Worm (Caenorhabditis elegans): ENCODE results near the gene clec-142.

Gene clec-142

ce11 chrII:8328820-8329339, 50.4 kb downstream of the clec-142 start, which contains the start of gene hel-1 (continued):
- no peak for TF ChIP-seq B0336.3 (GFP tag; IDR thresholded peaks at IDR 0.05)
- TF ChIP-seq unc-130 (GFP tag; optimal IDR thresholded peaks at IDR 0.05), result no peak
- TF ChIP-seq F37B4.10 (GFP tag; IDR thresholded peaks at IDR 0.05), result no peak
- TF ChIP-seq ztf-3 (GFP tag; optimal IDR thresholded peaks at IDR 0.05), result no peak
- TF ChIP-seq unc-62 (GFP tag; optimal IDR thresholded peaks at IDR 0.05), result no peak
- TF ChIP-seq hlh-12 (tag; optimal IDR thresholded peaks at IDR 0.05), result no peak
- TF ChIP-seq tlf-1 (GFP tag; optimal IDR thresholded peaks at IDR 0.05), result peak; percentile 2
- no peak for TF ChIP-seq dpff-1 (tag; optimal IDR thresholded peaks at IDR 0.05)
- no peak for TF ChIP-seq rec-8 (tag; optimal IDR thresholded peaks at IDR 0.05)
- TF ChIP-seq cebp-2 (GFP tag; IDR thresholded peaks at IDR 0.05), result no peak
- TF ChIP-seq die-1 (tag; optimal IDR thresholded peaks at IDR 0.05), result no peak
- no peak for TF ChIP-seq him-1 (tag; optimal IDR thresholded peaks at IDR 0.05)
- TF ChIP-seq Y79H2A.3 (GFP tag; conservative IDR thresholded peaks at IDR 0.05), result no peak
- peak; percentile 49; the same call in 1 of the 2 replicates for TF ChIP-seq nfyb-1 (GFP tag; IDR thresholded peaks at IDR 0.05)
- TF ChIP-seq lag-1 (GFP tag; IDR thresholded peaks at IDR 0.05), result no peak
- no peak for TF ChIP-seq pha-4 (tag; optimal IDR thresholded peaks at IDR 0.05)
- no peak for TF ChIP-seq F57A8.1 (GFP tag; optimal IDR thresholded peaks at IDR 0.05)
- no peak for TF ChIP-seq lsy-27 (tag; optimal IDR thresholded peaks at IDR 0.05; ENCODE audit: borderline replicate concordance, insufficient read depth)
- TF ChIP-seq aptf-3 (GFP tag; IDR thresholded peaks at IDR 0.05), result no peak
- TF ChIP-seq K12H6.12 (tag; optimal IDR thresholded peaks at IDR 0.05), result peak; percentile 65
- no peak for TF ChIP-seq F55B11.4 (tag; optimal IDR thresholded peaks at IDR 0.05; ENCODE audit: borderline replicate concordance, insufficient read depth)
- TF ChIP-seq lin-40 (tag; optimal IDR thresholded peaks at IDR 0.05), result no peak
- TF ChIP-seq let-607 (tag; optimal IDR thresholded peaks at IDR 0.05), result no peak
- peak; percentile 61 for TF ChIP-seq madf-10 (tag; optimal IDR thresholded peaks at IDR 0.05)
- no peak for TF ChIP-seq Y53F4B.3 (GFP tag; IDR thresholded peaks at IDR 0.05)
- no peak for TF ChIP-seq fkh-3 (tag; optimal IDR thresholded peaks at IDR 0.05)
- peak; percentile 63 for TF ChIP-seq ceh-91 (GFP tag; IDR thresholded peaks at IDR 0.05)
- peak in 1 of 3 experiments; percentile 90 for TF ChIP-seq lin-35 (GFP tag; optimal IDR thresholded peaks at IDR 0.05)
- no peak for TF ChIP-seq repo-1 (tag; optimal IDR thresholded peaks at IDR 0.05)
- TF ChIP-seq nhr-27 (tag; optimal IDR thresholded peaks at IDR 0.05), result no peak
- peak; percentile 46; the same call in 1 of the 2 replicates for TF ChIP-seq rcor-1 (GFP tag; IDR thresholded peaks at IDR 0.05)
- peak; percentile 99 for TF ChIP-seq madf-3 (GFP tag; IDR thresholded peaks at IDR 0.05)
- no peak for TF ChIP-seq C17E4.6 (GFP tag; IDR thresholded peaks at IDR 0.05)
- no peak for TF ChIP-seq ceh-40 (GFP tag; IDR thresholded peaks at IDR 0.05)
- no peak for TF ChIP-seq hrde-1 (tag; optimal IDR thresholded peaks at IDR 0.05; ENCODE audit: borderline replicate concordance)
- TF ChIP-seq ets-4 (GFP tag; optimal IDR thresholded peaks at IDR 0.05), result no peak
- no peak for TF ChIP-seq mes-4 (tag; optimal IDR thresholded peaks at IDR 0.05)
- no peak for TF ChIP-seq mel-28 (tag; optimal IDR thresholded peaks at IDR 0.05; ENCODE audit: borderline replicate concordance)
- TF ChIP-seq ZK185.1 (tag; optimal IDR thresholded peaks at IDR 0.05; ENCODE audit: poor library complexity, severe bottlenecking), result peak; percentile 45
- no peak for TF ChIP-seq snpc-1.3 (tag; optimal IDR thresholded peaks at IDR 0.05; ENCODE audit: insufficient read depth)
- no peak for TF ChIP-seq mcd-1 (GFP tag; IDR thresholded peaks at IDR 0.05)
- TF ChIP-seq somi-1 (GFP tag; optimal IDR thresholded peaks at IDR 0.05), result no peak
- TF ChIP-seq F49E8.2 (tag; optimal IDR thresholded peaks at IDR 0.05; ENCODE audit: insufficient read depth), result no peak
- no peak for TF ChIP-seq Y56A3A.18 (GFP tag; IDR thresholded peaks at IDR 0.05)
- TF ChIP-seq B0035.1 (tag; optimal IDR thresholded peaks at IDR 0.05), result no peak
- no peak for TF ChIP-seq akir-1 (GFP tag; optimal IDR thresholded peaks at IDR 0.05)
- no peak for TF ChIP-seq egrh-3 (GFP tag; IDR thresholded peaks at IDR 0.05)

Measured in whole organism, young adult.